Worm (Caenorhabditis elegans) whole organism, young adult: ENCODE measurements around the gene ZK418.2.
A peak's percentile ranks its signal among the peaks of the same experiment; 100 is the strongest.

ENCODE experiments used
- B0019.2 ChIP-seq: fragments of 200-800 bp; sonication (Bioruptor generic); conservative IDR thresholded peaks from 2 replicates; pipeline ENCODE4 v1.3.6; 2022; ENCODE audit warnings: missing genetic modification reagents, missing genetic modification characterization, missing compliant biosample characterization
- B0035.1 ChIP-seq: sonication (generic microtip); optimal IDR thresholded peaks from 2 replicates; lab custom pipeline; 2016; ENCODE audit warnings: missing genetic modification characterization, mild to moderate bottlenecking, missing compliant biosample characterization, missing genotype, missing genetic modification reagents
- D2030.7 ChIP-seq: fragments of 200-800 bp; sonication (Bioruptor generic); IDR thresholded peaks from 2 replicates; pipeline ENCODE4 v1.3.6; 2022; ENCODE audit warnings: missing genetic modification reagents, missing genetic modification characterization, missing compliant biosample characterization
- F37B4.10 ChIP-seq: fragments of 200-800 bp; sonication (Bioruptor generic); IDR thresholded peaks from 2 replicates; pipeline ENCODE4 v1.3.6; 2022; ENCODE audit warnings: missing genetic modification characterization, missing compliant biosample characterization
- F39B2.1 ChIP-seq: fragments of 200-800 bp; sonication (Bioruptor generic); IDR thresholded peaks from 2 replicates; pipeline ENCODE4 v1.3.6; 2022; ENCODE audit warnings: missing genetic modification reagents, missing genetic modification characterization, missing compliant biosample characterization
- K11D2.4 ChIP-seq: fragments of 200-800 bp; sonication (Bioruptor generic); IDR thresholded peaks from 2 replicates; pipeline ENCODE4 v1.3.6; 2022; ENCODE audit warnings: missing genetic modification reagents, missing genetic modification characterization, missing compliant biosample characterization
- T07F8.4 ChIP-seq: sonication (generic microtip); optimal IDR thresholded peaks from 2 replicates; lab custom pipeline; 2016; ENCODE audit warnings: mild to moderate bottlenecking, missing genetic modification characterization, moderate library complexity, missing compliant biosample characterization
- Y53F4B.3 ChIP-seq: fragments of 200-800 bp; sonication (Bioruptor generic); IDR thresholded peaks from 2 replicates; pipeline ENCODE4 v1.3.6; 2022; ENCODE audit warnings: missing genetic modification reagents, missing genetic modification characterization, missing compliant biosample characterization
- Y53G8AR.9 ChIP-seq: fragments of 200-800 bp; sonication (Bioruptor generic); conservative IDR thresholded peaks from 2 replicates; pipeline ENCODE4 v1.3.6; 2022; ENCODE audit warnings: missing genetic modification reagents, missing genetic modification characterization, missing compliant biosample characterization
- Y79H2A.3 ChIP-seq: fragments of 200-800 bp; sonication (Bioruptor generic); conservative IDR thresholded peaks from 2 replicates; pipeline ENCODE4 v1.3.6; 2022; ENCODE audit warnings: missing genetic modification reagents, missing genetic modification characterization, missing compliant biosample characterization
- akir-1 ChIP-seq: fragments of 200-800 bp; sonication (Bioruptor generic); optimal IDR thresholded peaks from 2 replicates; lab custom pipeline; 2018; ENCODE audit warnings: mild to moderate bottlenecking, missing genetic modification characterization, moderate library complexity, missing compliant biosample characterization
- athp-1 ChIP-seq: sonication (generic microtip); optimal IDR thresholded peaks from 2 replicates; lab custom pipeline; 2017; ENCODE audit warnings: mild to moderate bottlenecking, missing genetic modification characterization, missing compliant biosample characterization
- attf-3 ChIP-seq: fragments of 200-800 bp; sonication (Bioruptor generic); conservative IDR thresholded peaks from 2 replicates; pipeline ENCODE4 v1.3.6; 2022; ENCODE audit warnings: missing genetic modification reagents, missing genetic modification characterization, missing compliant biosample characterization
- ccch-3 ChIP-seq: fragments of 200-800 bp; sonication (Bioruptor generic); optimal IDR thresholded peaks from 2 replicates; lab custom pipeline; 2018; ENCODE audit warnings: mild to moderate bottlenecking, missing genetic modification characterization, missing compliant biosample characterization
- cebp-1 ChIP-seq, 2 experiments: fragments of 200-800 bp in 1 of 2; sonication (Bioruptor generic) in 1 of 2; sonication (generic microtip) in 1 of 2; IDR thresholded peaks in 1 of 2; optimal IDR thresholded peaks in 1 of 2; 2 replicates each; pipeline versions ENCODE4 v1.3.6 to Lab custom; 2017 to 2022; ENCODE audit warnings: missing compliant biosample characterization in 2 of 2, missing genetic modification characterization in 2 of 2, mild to moderate bottlenecking in 1 of 2, missing genetic modification reagents in 1 of 2, moderate library complexity in 1 of 2
- cebp-2 ChIP-seq: fragments of 200-800 bp; sonication (Bioruptor generic); IDR thresholded peaks from 2 replicates; pipeline ENCODE4 v1.3.6; 2022; ENCODE audit warnings: missing genetic modification characterization, missing compliant biosample characterization
- ceh-27 ChIP-seq: fragments of 200-800 bp; sonication (Bioruptor generic); optimal IDR thresholded peaks from 2 replicates; lab custom pipeline; 2018; ENCODE audit warnings: mild to moderate bottlenecking, missing genetic modification characterization, moderate library complexity, missing compliant biosample characterization
- ceh-40 ChIP-seq: fragments of 200-800 bp; sonication (Bioruptor generic); IDR thresholded peaks from 2 replicates; pipeline ENCODE4 v1.3.6; 2022; ENCODE audit warnings: missing genetic modification characterization, missing compliant biosample characterization
- die-1 ChIP-seq: sonication (generic microtip); optimal IDR thresholded peaks from 2 replicates; lab custom pipeline; 2016; ENCODE audit warnings: missing genotype, mild to moderate bottlenecking, missing genetic modification characterization, missing compliant biosample characterization
- egrh-3 ChIP-seq: fragments of 200-800 bp; sonication (Bioruptor generic); IDR thresholded peaks from 2 replicates; pipeline ENCODE4 v1.3.6; 2022; ENCODE audit warnings: missing genetic modification reagents, missing genetic modification characterization, missing compliant biosample characterization
- ets-4 ChIP-seq: fragments of 200-800 bp; sonication (Bioruptor generic); optimal IDR thresholded peaks from 2 replicates; lab custom pipeline; 2018; ENCODE audit warnings: mild to moderate bottlenecking, missing genetic modification characterization, missing compliant biosample characterization
- fkh-3 ChIP-seq: sonication (generic microtip); optimal IDR thresholded peaks from 2 replicates; lab custom pipeline; 2016; ENCODE audit warnings: mild to moderate bottlenecking, missing genetic modification characterization, missing compliant biosample characterization
- hlh-26 ChIP-seq: fragments of 200-800 bp; sonication (Bioruptor generic); conservative IDR thresholded peaks from 2 replicates; pipeline ENCODE4 v1.3.6; 2022; ENCODE audit warnings: missing genetic modification reagents, missing genetic modification characterization, missing compliant biosample characterization
- hmg-1.2 ChIP-seq: fragments of 200-800 bp; sonication (Bioruptor generic); IDR thresholded peaks from 2 replicates; pipeline ENCODE4 v1.3.6; 2022; ENCODE audit warnings: missing genetic modification reagents, missing genetic modification characterization, missing compliant biosample characterization
- hmg-20 ChIP-seq: fragments of 200-800 bp; sonication (Bioruptor generic); IDR thresholded peaks from 2 replicates; pipeline ENCODE4 v1.3.6; 2022; ENCODE audit warnings: missing genetic modification reagents, missing genetic modification characterization, missing compliant biosample characterization
- hrde-1 ChIP-seq: sonication (generic microtip); optimal IDR thresholded peaks from 2 replicates; lab custom pipeline; 2016; ENCODE audit warnings: missing genetic modification characterization, mild to moderate bottlenecking, missing compliant biosample characterization, moderate library complexity, missing genotype, missing genetic modification reagents, borderline replicate concordance
- let-607 ChIP-seq, 2 experiments: fragments of 200-800 bp in 1 of 2; sonication (Bioruptor generic) in 1 of 2; sonication (generic microtip) in 1 of 2; optimal IDR thresholded peaks; 2 replicates each; lab custom pipeline; 2016 to 2018; ENCODE audit warnings: mild to moderate bottlenecking in 2 of 2, missing compliant biosample characterization in 2 of 2, missing genetic modification characterization in 2 of 2, moderate library complexity in 2 of 2, missing genotype in 1 of 2
- lin-26 ChIP-seq: fragments of 200-800 bp; sonication (Bioruptor generic); IDR thresholded peaks from 2 replicates; pipeline ENCODE4 v1.3.6; 2022; ENCODE audit warnings: missing genetic modification reagents, missing genetic modification characterization, missing compliant biosample characterization
- lir-1 ChIP-seq: fragments of 200-800 bp; sonication (Bioruptor generic); conservative IDR thresholded peaks from 2 replicates; pipeline ENCODE4 v1.3.6; 2022; ENCODE audit warnings: missing genetic modification reagents, missing genetic modification characterization, missing compliant biosample characterization
- lsy-27 ChIP-seq: sonication (generic microtip); optimal IDR thresholded peaks from 2 replicates; lab custom pipeline; 2017; ENCODE audit warnings: missing genetic modification characterization, mild to moderate bottlenecking, missing compliant biosample characterization, antibody characterized with exemption, missing genotype, borderline replicate concordance; ENCODE audit not compliant: insufficient read depth
- madf-6 ChIP-seq: fragments of 200-800 bp; sonication (Bioruptor generic); IDR thresholded peaks from 2 replicates; pipeline ENCODE4 v1.3.6; 2022; ENCODE audit warnings: missing genetic modification reagents, missing genetic modification characterization, missing compliant biosample characterization
- madf-8 ChIP-seq: fragments of 200-800 bp; sonication (Bioruptor generic); conservative IDR thresholded peaks from 2 replicates; pipeline ENCODE4 v1.3.6; 2022; ENCODE audit warnings: missing genetic modification reagents, missing genetic modification characterization, missing compliant biosample characterization
- mel-28 ChIP-seq: sonication (generic microtip); optimal IDR thresholded peaks from 2 replicates; lab custom pipeline; 2016; ENCODE audit warnings: borderline replicate concordance, mild to moderate bottlenecking, missing genetic modification characterization, missing compliant biosample characterization
- mxl-1 ChIP-seq: sonication (generic microtip); optimal IDR thresholded peaks from 2 replicates; lab custom pipeline; 2016; ENCODE audit warnings: missing genetic modification characterization, missing compliant biosample characterization
- nfya-1 ChIP-seq: sonication (generic microtip); optimal IDR thresholded peaks from 2 replicates; lab custom pipeline; 2017; ENCODE audit warnings: antibody characterized with exemption, missing compliant biosample characterization, missing genetic modification characterization, borderline replicate concordance; ENCODE audit not compliant: insufficient read depth
- nfya-2 ChIP-seq: fragments of 200-800 bp; sonication (Bioruptor generic); IDR thresholded peaks from 2 replicates; pipeline ENCODE4 v1.3.6; 2022; ENCODE audit warnings: missing genetic modification reagents, missing genetic modification characterization, missing compliant biosample characterization
- nfyb-1 ChIP-seq: fragments of 200-800 bp; sonication (Bioruptor generic); IDR thresholded peaks from 2 replicates; pipeline ENCODE4 v1.3.6; 2022; ENCODE audit warnings: missing genetic modification reagents, missing genetic modification characterization, missing compliant biosample characterization
- nhr-179 ChIP-seq: sonication (generic microtip); optimal IDR thresholded peaks from 2 replicates; lab custom pipeline; 2016; ENCODE audit warnings: mild to moderate bottlenecking, missing genetic modification characterization, missing compliant biosample characterization
- pbrm-1 ChIP-seq: fragments of 200-800 bp; sonication (Bioruptor generic); IDR thresholded peaks from 2 replicates; pipeline ENCODE4 v1.3.6; 2022; ENCODE audit warnings: missing genetic modification reagents, missing genetic modification characterization, missing compliant biosample characterization
- repo-1 ChIP-seq: sonication (generic microtip); optimal IDR thresholded peaks from 2 replicates; lab custom pipeline; 2017; ENCODE audit warnings: mild to moderate bottlenecking, missing genetic modification characterization, missing compliant biosample characterization
- sdz-38 ChIP-seq: sonication (generic microtip); optimal IDR thresholded peaks from 2 replicates; lab custom pipeline; 2016; ENCODE audit warnings: missing genotype, missing genetic modification characterization, missing compliant biosample characterization
- tbp1 ChIP-seq: fragments of 200-800 bp; sonication (Bioruptor generic); optimal IDR thresholded peaks from 2 replicates; lab custom pipeline; 2018; ENCODE audit warnings: mild to moderate bottlenecking, missing genetic modification characterization, missing compliant biosample characterization
- xnd-1 ChIP-seq: sonication (generic microtip); optimal IDR thresholded peaks from 2 replicates; lab custom pipeline; 2016; ENCODE audit warnings: missing genotype, missing genetic modification reagents, missing genetic modification characterization, missing compliant biosample characterization
- zfh-2 ChIP-seq: fragments of 200-800 bp; sonication (Bioruptor generic); conservative IDR thresholded peaks from 2 replicates; pipeline ENCODE4 v1.3.6; 2022; ENCODE audit warnings: missing genetic modification reagents, missing genetic modification characterization, missing compliant biosample characterization
- zim-3 ChIP-seq: sonication (generic microtip); optimal IDR thresholded peaks from 2 replicates; lab custom pipeline; 2017; ENCODE audit warnings: mild to moderate bottlenecking, missing genetic modification characterization, moderate library complexity, missing compliant biosample characterization
- ztf-25 ChIP-seq: fragments of 200-800 bp; sonication (Bioruptor generic); IDR thresholded peaks from 2 replicates; pipeline ENCODE4 v1.3.6; 2022; ENCODE audit warnings: missing genetic modification reagents, missing genetic modification characterization, missing compliant biosample characterization
- ztf-28 ChIP-seq: fragments of 200-800 bp; sonication (Bioruptor generic); IDR thresholded peaks from 2 replicates; pipeline ENCODE4 v1.3.6; 2022; ENCODE audit warnings: missing genetic modification reagents, missing genetic modification characterization, missing compliant biosample characterization

Gene ZK418.2

ce11 chrIII:7141285-7141715 lies 50.2 kb downstream of the ZK418.2 start:
- TF ChIP-seq B0019.2 (GFP tag; lab: Robert Waterston, UW) (no peak), die-1 (tag; lab: Kevin White, UChicago) (peak; percentile 43), repo-1 (peak; percentile 89), tbp1 (peak; percentile 82), madf-6 (GFP tag; lab: Robert Waterston, UW) (peak; percentile 88), F37B4.10 (GFP tag; lab: Robert Waterston, UW) (no peak), nfya-1 (tag; lab: Kevin White, UChicago) (no peak), ztf-28 (GFP tag; lab: Robert Waterston, UW) (no peak), hlh-26 (GFP tag; lab: Robert Waterston, UW) (no peak), xnd-1 (peak; percentile 22), Y79H2A.3 (GFP tag; lab: Robert Waterston, UW) (no peak), sdz-38 (tag; lab: Kevin White, UChicago) (no peak), hmg-1.2 (GFP tag; lab: Robert Waterston, UW) (peak; percentile 93), attf-3 (GFP tag; lab: Robert Waterston, UW) (peak; percentile 61; the same call in 1 of the 2 replicates), pbrm-1 (peak; percentile 98), madf-8 (0 out of 2 replicates have a peak, but pooled peaks have one; percentile 16), nfya-2 (no peak), ceh-40 (GFP tag; lab: Robert Waterston, UW) (no peak), akir-1 (no peak), cebp-1 (GFP tag; IDR thresholded peaks at IDR 0.05; lab: Robert Waterston, UW) (no peak), cebp-1 (tag; optimal IDR thresholded peaks at IDR 0.05; lab: Kevin White, UChicago) (peak; percentile 64), mxl-1 (tag; lab: Kevin White, UChicago) (peak; percentile 6), mel-28 (tag; lab: Kevin White, UChicago) (no peak), lir-1 (GFP tag; lab: Robert Waterston, UW) (peak; percentile 49; the same call in 1 of the 2 replicates), nfyb-1 (peak; percentile 90), T07F8.4 (tag; lab: Kevin White, UChicago) (no peak), D2030.7 (GFP tag; lab: Robert Waterston, UW) (peak; percentile 97), ztf-25 (0 out of 2 replicates have a peak, but pooled peaks have one; percentile 36), K11D2.4 (GFP tag; lab: Robert Waterston, UW) (no peak), lin-26 (peak; percentile 67), hrde-1 (tag; lab: Kevin White, UChicago) (peak; percentile 74), F39B2.1 (GFP tag; lab: Robert Waterston, UW) (no peak), egrh-3 (GFP tag; lab: Robert Waterston, UW) (peak; percentile 38; the same call in 1 of the 2 replicates), Y53F4B.3 (no peak), lsy-27 (peak; percentile 21), cebp-2 (GFP tag; lab: Robert Waterston, UW) (no peak), fkh-3 (peak; percentile 92), Y53G8AR.9 (GFP tag; lab: Robert Waterston, UW) (peak; percentile 73), hmg-20 (GFP tag; lab: Robert Waterston, UW) (0 out of 2 replicates have a peak, but pooled peaks have one; percentile 31), athp-1 (tag; lab: Kevin White, UChicago) (peak; percentile 47), B0035.1 (no peak), ceh-27 (GFP tag; lab: Kevin White, UChicago) (peak; percentile 17), ets-4 (GFP tag; lab: Kevin White, UChicago) (peak; percentile 44), let-607 (tag; optimal IDR thresholded peaks at IDR 0.05; lab: Kevin White, UChicago) (peak in 1 of 2 experiments; percentile 30), zfh-2 (no peak; the same call in 1 of the 2 replicates), ccch-3 (GFP tag; lab: Kevin White, UChicago) (no peak), nhr-179 (tag; lab: Kevin White, UChicago) (no peak), zim-3 (tag; lab: Kevin White, UChicago) (no peak)
